Worm (Caenorhabditis elegans) whole organism, young adult: Measurements from ENCODE around the gene Y56A3A.2.

Experiments used
- B0019.2 ChIP-seq: fragments of 200-800 bp; sonication (Bioruptor generic); conservative IDR thresholded peaks from 2 replicates; pipeline ENCODE4 v1.3.6; 2022; ENCODE audit warnings: missing genetic modification reagents, missing genetic modification characterization, missing compliant biosample characterization
- C06A6.2 ChIP-seq: fragments of 200-800 bp; sonication (Bioruptor generic); conservative IDR thresholded peaks from 2 replicates; pipeline ENCODE4 v1.3.6; 2022; ENCODE audit warnings: missing genetic modification characterization, missing compliant biosample characterization
- F23B12.7 ChIP-seq: sonication (generic microtip); optimal IDR thresholded peaks from 2 replicates; lab custom pipeline; 2017; ENCODE audit warnings: missing genetic modification characterization, mild to moderate bottlenecking, missing compliant biosample characterization, antibody characterized with exemption, moderate library complexity; ENCODE audit not compliant: insufficient read depth
- F33H1.4 ChIP-seq: fragments of 200-800 bp; sonication (Bioruptor generic); IDR thresholded peaks from 2 replicates; pipeline ENCODE4 v1.3.6; 2022; ENCODE audit warnings: missing genetic modification reagents, missing genetic modification characterization, missing compliant biosample characterization
- F49E8.2 ChIP-seq: sonication (generic microtip); optimal IDR thresholded peaks from 3 replicates; lab custom pipeline; 2017; ENCODE audit warnings: missing genetic modification characterization, mild to moderate bottlenecking, missing compliant biosample characterization, antibody characterized with exemption, moderate library complexity; ENCODE audit not compliant: insufficient read depth
- F57A8.1 ChIP-seq: fragments of 200-800 bp; sonication (Bioruptor generic); optimal IDR thresholded peaks from 2 replicates; lab custom pipeline; 2018; ENCODE audit warnings: mild to moderate bottlenecking, missing genetic modification characterization, moderate library complexity, missing compliant biosample characterization
- T26A5.8 ChIP-seq: sonication (generic microtip); optimal IDR thresholded peaks from 2 replicates; lab custom pipeline; 2016; ENCODE audit warnings: missing genetic modification characterization, missing compliant biosample characterization
- Y53F4B.3 ChIP-seq: fragments of 200-800 bp; sonication (Bioruptor generic); IDR thresholded peaks from 2 replicates; pipeline ENCODE4 v1.3.6; 2022; ENCODE audit warnings: missing genetic modification reagents, missing genetic modification characterization, missing compliant biosample characterization
- Y53G8AR.9 ChIP-seq: fragments of 200-800 bp; sonication (Bioruptor generic); conservative IDR thresholded peaks from 2 replicates; pipeline ENCODE4 v1.3.6; 2022; ENCODE audit warnings: missing genetic modification reagents, missing genetic modification characterization, missing compliant biosample characterization
- Y79H2A.3 ChIP-seq: fragments of 200-800 bp; sonication (Bioruptor generic); conservative IDR thresholded peaks from 2 replicates; pipeline ENCODE4 v1.3.6; 2022; ENCODE audit warnings: missing genetic modification reagents, missing genetic modification characterization, missing compliant biosample characterization
- ama-1 ChIP-seq, 3 experiments: fragments of 150-350 bp in 1 of 3; sonication (generic microtip) in 2 of 3; optimal IDR thresholded peaks; 2 replicates each; lab custom pipeline; 2014 to 2018; ENCODE audit warnings: missing biosample characterization in 2 of 3, missing genetic modification characterization in 2 of 3, missing genetic modification reagents in 2 of 3
- aptf-2 ChIP-seq: fragments of 200-800 bp; sonication (Bioruptor generic); conservative IDR thresholded peaks from 2 replicates; pipeline ENCODE4 v1.3.6; 2022; ENCODE audit warnings: missing genetic modification reagents, missing genetic modification characterization, missing compliant biosample characterization
- atf-7 ChIP-seq: sonication (generic microtip); optimal IDR thresholded peaks from 2 replicates; lab custom pipeline; 2017; ENCODE audit warnings: mild to moderate bottlenecking, missing genetic modification characterization, missing compliant biosample characterization
- cebp-1 ChIP-seq, 2 experiments: fragments of 200-800 bp in 1 of 2; sonication (Bioruptor generic) in 1 of 2; sonication (generic microtip) in 1 of 2; IDR thresholded peaks in 1 of 2; optimal IDR thresholded peaks in 1 of 2; 2 replicates each; pipeline versions ENCODE4 v1.3.6 to Lab custom; 2017 to 2022; ENCODE audit warnings: missing compliant biosample characterization in 2 of 2, missing genetic modification characterization in 2 of 2, mild to moderate bottlenecking in 1 of 2, missing genetic modification reagents in 1 of 2, moderate library complexity in 1 of 2
- ceh-27 ChIP-seq: fragments of 200-800 bp; sonication (Bioruptor generic); optimal IDR thresholded peaks from 2 replicates; lab custom pipeline; 2018; ENCODE audit warnings: mild to moderate bottlenecking, missing genetic modification characterization, moderate library complexity, missing compliant biosample characterization
- ceh-40 ChIP-seq: fragments of 200-800 bp; sonication (Bioruptor generic); IDR thresholded peaks from 2 replicates; pipeline ENCODE4 v1.3.6; 2022; ENCODE audit warnings: missing genetic modification characterization, missing compliant biosample characterization
- ceh-79 ChIP-seq: sonication (generic microtip); optimal IDR thresholded peaks from 2 replicates; lab custom pipeline; 2017; ENCODE audit warnings: mild to moderate bottlenecking, missing genetic modification characterization, missing compliant biosample characterization
- ceh-91 ChIP-seq: fragments of 200-800 bp; sonication (Bioruptor generic); IDR thresholded peaks from 2 replicates; pipeline ENCODE4 v1.3.6; 2022; ENCODE audit warnings: missing genetic modification reagents, missing genetic modification characterization, missing compliant biosample characterization
- die-1 ChIP-seq: sonication (generic microtip); optimal IDR thresholded peaks from 2 replicates; lab custom pipeline; 2016; ENCODE audit warnings: missing genotype, mild to moderate bottlenecking, missing genetic modification characterization, missing compliant biosample characterization
- dox-1 ChIP-seq: fragments of 200-800 bp; sonication (Bioruptor generic); IDR thresholded peaks from 2 replicates; pipeline ENCODE4 v1.3.6; 2022; ENCODE audit warnings: missing genetic modification reagents, missing genetic modification characterization, missing compliant biosample characterization
- egl-44 ChIP-seq: fragments of 200-800 bp; sonication (Bioruptor generic); IDR thresholded peaks from 2 replicates; pipeline ENCODE4 v1.3.6; 2022; ENCODE audit warnings: missing genetic modification reagents, missing genetic modification characterization, missing compliant biosample characterization
- egrh-3 ChIP-seq: fragments of 200-800 bp; sonication (Bioruptor generic); IDR thresholded peaks from 2 replicates; pipeline ENCODE4 v1.3.6; 2022; ENCODE audit warnings: missing genetic modification reagents, missing genetic modification characterization, missing compliant biosample characterization
- ets-4 ChIP-seq: fragments of 200-800 bp; sonication (Bioruptor generic); optimal IDR thresholded peaks from 2 replicates; lab custom pipeline; 2018; ENCODE audit warnings: mild to moderate bottlenecking, missing genetic modification characterization, missing compliant biosample characterization
- hlh-12 ChIP-seq: sonication (generic microtip); optimal IDR thresholded peaks from 2 replicates; lab custom pipeline; 2016; ENCODE audit warnings: missing genetic modification characterization, missing compliant biosample characterization
- hmg-1.2 ChIP-seq: fragments of 200-800 bp; sonication (Bioruptor generic); IDR thresholded peaks from 2 replicates; pipeline ENCODE4 v1.3.6; 2022; ENCODE audit warnings: missing genetic modification reagents, missing genetic modification characterization, missing compliant biosample characterization
- hsf-1 ChIP-seq: fragments of 200-800 bp; sonication (Bioruptor generic); IDR thresholded peaks from 2 replicates; pipeline ENCODE4 v1.3.6; 2022; ENCODE audit warnings: missing genetic modification reagents, missing genetic modification characterization, missing compliant biosample characterization
- lag-1 ChIP-seq: fragments of 200-800 bp; sonication (Bioruptor generic); IDR thresholded peaks from 2 replicates; pipeline ENCODE4 v1.3.6; 2022; ENCODE audit warnings: missing genetic modification reagents, missing genetic modification characterization, missing compliant biosample characterization
- lin-40 ChIP-seq: sonication (generic microtip); optimal IDR thresholded peaks from 2 replicates; lab custom pipeline; 2016; ENCODE audit warnings: missing genetic modification characterization, mild to moderate bottlenecking, missing compliant biosample characterization, missing genotype, missing genetic modification reagents
- lir-1 ChIP-seq: fragments of 200-800 bp; sonication (Bioruptor generic); conservative IDR thresholded peaks from 2 replicates; pipeline ENCODE4 v1.3.6; 2022; ENCODE audit warnings: missing genetic modification reagents, missing genetic modification characterization, missing compliant biosample characterization
- lsy-27 ChIP-seq: sonication (generic microtip); optimal IDR thresholded peaks from 2 replicates; lab custom pipeline; 2017; ENCODE audit warnings: missing genetic modification characterization, mild to moderate bottlenecking, missing compliant biosample characterization, antibody characterized with exemption, missing genotype, borderline replicate concordance; ENCODE audit not compliant: insufficient read depth
- mel-28 ChIP-seq: sonication (generic microtip); optimal IDR thresholded peaks from 2 replicates; lab custom pipeline; 2016; ENCODE audit warnings: borderline replicate concordance, mild to moderate bottlenecking, missing genetic modification characterization, missing compliant biosample characterization
- mes-4 ChIP-seq: sonication (generic microtip); optimal IDR thresholded peaks from 2 replicates; lab custom pipeline; 2016; ENCODE audit warnings: missing genotype, missing genetic modification characterization, missing compliant biosample characterization
- nfyb-1 ChIP-seq: fragments of 200-800 bp; sonication (Bioruptor generic); IDR thresholded peaks from 2 replicates; pipeline ENCODE4 v1.3.6; 2022; ENCODE audit warnings: missing genetic modification reagents, missing genetic modification characterization, missing compliant biosample characterization
- nhr-27 ChIP-seq: fragments of 200-800 bp; sonication (Bioruptor generic); optimal IDR thresholded peaks from 2 replicates; lab custom pipeline; 2018; ENCODE audit warnings: mild to moderate bottlenecking, missing genetic modification characterization, moderate library complexity, missing compliant biosample characterization
- nhr-90 ChIP-seq: sonication (generic microtip); optimal IDR thresholded peaks from 2 replicates; lab custom pipeline; 2016; ENCODE audit warnings: missing genotype, mild to moderate bottlenecking, missing genetic modification characterization, missing compliant biosample characterization
- pha-4 ChIP-seq: fragments of 150-350 bp; sonication (generic microtip); optimal IDR thresholded peaks from 2 replicates; lab custom pipeline; 2014; ENCODE audit warnings: missing biosample characterization, missing genetic modification reagents, missing genetic modification characterization
- repo-1 ChIP-seq: sonication (generic microtip); optimal IDR thresholded peaks from 2 replicates; lab custom pipeline; 2017; ENCODE audit warnings: mild to moderate bottlenecking, missing genetic modification characterization, missing compliant biosample characterization
- rpc-1 ChIP-seq, 2 experiments: fragments of 150-350 bp in 1 of 2; sonication (generic microtip) in 1 of 2; optimal IDR thresholded peaks; 2 replicates each; lab custom pipeline; 2014 to 2018; ENCODE audit warnings: missing biosample characterization in 1 of 2, missing genetic modification characterization in 1 of 2, missing genetic modification reagents in 1 of 2, missing genotype in 1 of 2
- somi-1 ChIP-seq: fragments of 200-800 bp; sonication (Bioruptor generic); optimal IDR thresholded peaks from 2 replicates; lab custom pipeline; 2018; ENCODE audit warnings: mild to moderate bottlenecking, missing genetic modification characterization, missing compliant biosample characterization
- tlf-1 ChIP-seq: fragments of 200-800 bp; sonication (Bioruptor generic); optimal IDR thresholded peaks from 2 replicates; lab custom pipeline; 2018; ENCODE audit warnings: mild to moderate bottlenecking, missing genetic modification characterization, missing compliant biosample characterization
- unc-62 ChIP-seq: fragments of 150-350 bp; optimal IDR thresholded peaks from 2 replicates; lab custom pipeline; 2014; ENCODE audit warnings: missing biosample characterization, missing genetic modification reagents, missing genetic modification characterization
- ztf-18 ChIP-seq: sonication (generic microtip); optimal IDR thresholded peaks from 2 replicates; lab custom pipeline; 2016; ENCODE audit warnings: missing genotype, mild to moderate bottlenecking, missing genetic modification characterization, missing compliant biosample characterization
- ztf-22 ChIP-seq: fragments of 200-800 bp; sonication (Bioruptor generic); optimal IDR thresholded peaks from 2 replicates; lab custom pipeline; 2018; ENCODE audit warnings: mild to moderate bottlenecking, missing genetic modification characterization, moderate library complexity, missing compliant biosample characterization
- ztf-25 ChIP-seq: fragments of 200-800 bp; sonication (Bioruptor generic); IDR thresholded peaks from 2 replicates; pipeline ENCODE4 v1.3.6; 2022; ENCODE audit warnings: missing genetic modification reagents, missing genetic modification characterization, missing compliant biosample characterization
- ztf-6 ChIP-seq: fragments of 200-800 bp; sonication (Bioruptor generic); IDR thresholded peaks from 2 replicates; pipeline ENCODE4 v1.3.6; 2022; ENCODE audit warnings: missing genetic modification reagents, missing genetic modification characterization, missing compliant biosample characterization

Y56A3A.2 gene

ce11 chrIII:11870009-11870408 lies 8.0 kb upstream of the Y56A3A.2 start (continued):
- 0 out of 2 replicates have a peak, but pooled peaks have one; percentile 28 for TF ChIP-seq ceh-40 (GFP tag; lab: Robert Waterston, UW)
- TF ChIP-seq B0019.2 = no peak
- peak; percentile 74 for TF ChIP-seq nfyb-1
- TF ChIP-seq ztf-6 (GFP tag; lab: Robert Waterston, UW) = no peak
- peak; percentile 78 for TF ChIP-seq lin-40 (tag; lab: Kevin White, UChicago)
- no peak for TF ChIP-seq F33H1.4 (GFP tag; lab: Robert Waterston, UW)
- TF ChIP-seq Y53F4B.3 (GFP tag; lab: Robert Waterston, UW) = no peak
- no peak for TF ChIP-seq ets-4 (GFP tag; lab: Kevin White, UChicago)
- no peak for TF ChIP-seq Y79H2A.3 (GFP tag; lab: Robert Waterston, UW)
- TF ChIP-seq die-1 = no peak
- TF ChIP-seq dox-1 (GFP tag; lab: Robert Waterston, UW) = peak; percentile 89
- peak; percentile 44 for TF ChIP-seq somi-1 (GFP tag; lab: Kevin White, UChicago)
- TF ChIP-seq ceh-27 (GFP tag; lab: Kevin White, UChicago) = peak; percentile 93
- TF ChIP-seq atf-7 (tag; lab: Kevin White, UChicago) = no peak
- TF ChIP-seq repo-1 = no peak
- TF ChIP-seq nhr-90 (tag; lab: Kevin White, UChicago) = peak; percentile 12
- TF ChIP-seq mel-28 (tag; lab: Kevin White, UChicago) = no peak
- TF ChIP-seq hsf-1 (GFP tag; lab: Robert Waterston, UW) = no peak

ce11 chrIII:11869231-11869912 lies 7.3 kb upstream of the Y56A3A.2 start, which contains the start of gene taf-12:
TSS of gene taf-12 (minus strand) at chrIII:11869281.
- TF ChIP-seq Y53F4B.3 (GFP tag; lab: Robert Waterston, UW) (no peak), pha-4 (no peak), ama-1 (optimal IDR thresholded peaks at IDR 0.05; lab: Kevin White, UChicago) (no peak), ama-1 (GFP tag; optimal IDR thresholded peaks at IDR 0.05; lab: Kevin White, UChicago) (no peak), ztf-18 (tag; lab: Kevin White, UChicago) (no peak), T26A5.8 (tag; lab: Kevin White, UChicago) (no peak), ceh-79 (no peak), dox-1 (GFP tag; lab: Robert Waterston, UW) (no peak), lir-1 (GFP tag; lab: Robert Waterston, UW) (no peak), mes-4 (tag; lab: Kevin White, UChicago) (no peak), Y53G8AR.9 (GFP tag; lab: Robert Waterston, UW) (no peak), ztf-25 (GFP tag; lab: Robert Waterston, UW) (no peak), F57A8.1 (GFP tag; lab: Kevin White, UChicago) (no peak), cebp-1 (GFP tag; IDR thresholded peaks at IDR 0.05; lab: Robert Waterston, UW) (no peak), cebp-1 (tag; optimal IDR thresholded peaks at IDR 0.05; lab: Kevin White, UChicago) (no peak), egl-44 (GFP tag; lab: Robert Waterston, UW) (no peak), ztf-22 (GFP tag; lab: Kevin White, UChicago) (no peak), egrh-3 (no peak), hlh-12 (no peak), F23B12.7 (no peak), lsy-27 (tag; lab: Kevin White, UChicago) (no peak), tlf-1 (peak; percentile 71), ceh-91 (GFP tag; lab: Robert Waterston, UW) (peak; percentile 73), rpc-1 (optimal IDR thresholded peaks at IDR 0.05; lab: Kevin White, UChicago) (no peak), rpc-1 (tag; optimal IDR thresholded peaks at IDR 0.05; lab: Kevin White, UChicago) (no peak), lag-1 (GFP tag; lab: Robert Waterston, UW) (no peak), C06A6.2 (GFP tag; lab: Robert Waterston, UW) (no peak), unc-62 (no peak), atf-7 (tag; lab: Kevin White, UChicago) (no peak), aptf-2 (GFP tag; lab: Robert Waterston, UW) (no peak), nhr-27 (tag; lab: Kevin White, UChicago) (no peak), F49E8.2 (no peak), hmg-1.2 (GFP tag; lab: Robert Waterston, UW) (0 out of 2 replicates have a peak, but pooled peaks have one; percentile 15), ceh-40 (GFP tag; lab: Robert Waterston, UW) (no peak)
